Worm (Caenorhabditis elegans): ENCODE data around the gene C09B9.4.

- TF ChIP-seq ztf-11 (tag; optimal IDR thresholded peaks at IDR 0.05) (no peak), mab-5 (tag; optimal IDR thresholded peaks at IDR 0.05) (no peak), lsy-2 (tag; optimal IDR thresholded peaks at IDR 0.05) (no peak), lin-39 (tag; optimal IDR thresholded peaks at IDR 0.05) (no peak), nhr-11 (tag; optimal IDR thresholded peaks at IDR 0.05) (no peak), nhr-25 (tag; optimal IDR thresholded peaks at IDR 0.05) (no peak), nhr-77 (tag; optimal IDR thresholded peaks at IDR 0.05) (no peak), aly-2 (tag; optimal IDR thresholded peaks at IDR 0.05) (no peak), nhr-12 (tag; optimal IDR thresholded peaks at IDR 0.05) (no peak)
Measured at ce11 chrIV:4995842-4996241, 37.3 kb downstream of the C09B9.4 start, which contains the start of gene ssq-2.

All from whole organism, L2 larva.